Worm (Caenorhabditis elegans): Measurements from ENCODE around the gene F26H11.4.

The F26H11.4 gene

ce11 chrII:14393766-14394165 lies 14.6 kb upstream of the F26H11.4 start:
- TF ChIP-seq zag-1 (tag; optimal IDR thresholded peaks at IDR 0.05) (no peak), Y55F3AM.14 (GFP tag; optimal IDR thresholded peaks at IDR 0.05) (no peak), ztf-4 (tag; optimal IDR thresholded peaks at IDR 0.05) (no peak), nhr-129 (tag; optimal IDR thresholded peaks at IDR 0.05) (no peak), ceh-82 (tag; optimal IDR thresholded peaks at IDR 0.05) (no peak), nhr-21 (tag; optimal IDR thresholded peaks at IDR 0.05) (no peak), nhr-6 (tag; optimal IDR thresholded peaks at IDR 0.05) (no peak), lin-11 (tag; optimal IDR thresholded peaks at IDR 0.05) (no peak), egl-27 (tag; optimal IDR thresholded peaks at IDR 0.05) (no peak), peb-1 (tag; optimal IDR thresholded peaks at IDR 0.05) (no peak), ztf-1 (GFP tag; conservative IDR thresholded peaks at IDR 0.05) (no peak), mbf-1 (tag; optimal IDR thresholded peaks at IDR 0.05) (no peak)

- no peak for TF ChIP-seq nhr-10 (tag; optimal IDR thresholded peaks at IDR 0.05)
- peak; percentile 80 for TF ChIP-seq fos-1 (tag; optimal IDR thresholded peaks at IDR 0.05)
- no peak for TF ChIP-seq nhr-23 (tag; optimal IDR thresholded peaks at IDR 0.05)
- peak; percentile 65 to 94 for TF ChIP-seq lsy-2 (tag; optimal IDR thresholded peaks at IDR 0.05)
- no peak for TF ChIP-seq egl-27 (tag; optimal IDR thresholded peaks at IDR 0.05)
- TF ChIP-seq Y55F3AM.14 (GFP tag; optimal IDR thresholded peaks at IDR 0.05) = no peak
- no peak for TF ChIP-seq skn-1 (tag; optimal IDR thresholded peaks at IDR 0.05)
- no peak for TF ChIP-seq ztf-1 (GFP tag; conservative IDR thresholded peaks at IDR 0.05)
- no peak for TF ChIP-seq nhr-11 (tag; optimal IDR thresholded peaks at IDR 0.05)
- no peak for TF ChIP-seq dmd-4 (tag; optimal IDR thresholded peaks at IDR 0.05)
- no peak for TF ChIP-seq nhr-12 (tag; optimal IDR thresholded peaks at IDR 0.05)
- peak; percentile 89 for TF ChIP-seq nhr-129 (tag; optimal IDR thresholded peaks at IDR 0.05)
- peak; percentile 93 for TF ChIP-seq nhr-25 (tag; optimal IDR thresholded peaks at IDR 0.05)
- TF ChIP-seq nhr-21 (tag; optimal IDR thresholded peaks at IDR 0.05) = peak; percentile 80
- peak; percentile 72 for TF ChIP-seq snpc-4 (tag; optimal IDR thresholded peaks at IDR 0.05)
- TF ChIP-seq unc-55 (GFP tag; optimal IDR thresholded peaks at IDR 0.05) = peak; percentile 93
- TF ChIP-seq F13H6.1 (tag; optimal IDR thresholded peaks at IDR 0.05) = peak; percentile 77
- TF ChIP-seq aly-2 (tag; optimal IDR thresholded peaks at IDR 0.05) = no peak
- TF ChIP-seq blmp-1 (tag; optimal IDR thresholded peaks at IDR 0.05; ENCODE audit: insufficient read depth) = peak; percentile 62
- no peak for TF ChIP-seq mbf-1 (tag; optimal IDR thresholded peaks at IDR 0.05)
- TF ChIP-seq unc-39 (tag; optimal IDR thresholded peaks at IDR 0.05) = no peak
- peak; percentile 60 for TF ChIP-seq ztf-4 (tag; optimal IDR thresholded peaks at IDR 0.05)
- TF ChIP-seq C34F6.9 (tag; optimal IDR thresholded peaks at IDR 0.05) = peak; percentile 99
- peak; percentile 73 to 93 for TF ChIP-seq mdl-1 (tag; optimal IDR thresholded peaks at IDR 0.05)
- no peak for TF ChIP-seq elt-1 (tag; optimal IDR thresholded peaks at IDR 0.05)
- peak; percentile 96 for TF ChIP-seq crh-2 (tag; optimal IDR thresholded peaks at IDR 0.05)
- peak; percentile 28 for TF ChIP-seq nhr-6 (tag; optimal IDR thresholded peaks at IDR 0.05)
- peak; percentile 74 for TF ChIP-seq mab-5 (tag; optimal IDR thresholded peaks at IDR 0.05)
- peak; percentile 89 for TF ChIP-seq lin-13 (GFP tag; optimal IDR thresholded peaks at IDR 0.05)
- peak; percentile 10 for TF ChIP-seq ceh-16 (tag; optimal IDR thresholded peaks at IDR 0.05)
- no peak for TF ChIP-seq sma-9 (GFP tag; optimal IDR thresholded peaks at IDR 0.05)
- no peak for TF ChIP-seq sma-9 (tag; optimal IDR thresholded peaks at IDR 0.05)
- TF ChIP-seq ZK546.5 (tag; optimal IDR thresholded peaks at IDR 0.05) = no peak
- no peak for TF ChIP-seq R02D3.7 (tag; optimal IDR thresholded peaks at IDR 0.05)
- TF ChIP-seq zag-1 (tag; optimal IDR thresholded peaks at IDR 0.05) = no peak
- no peak for TF ChIP-seq ztf-11 (tag; optimal IDR thresholded peaks at IDR 0.05)
- TF ChIP-seq sma-3 (GFP tag; optimal IDR thresholded peaks at IDR 0.05) = peak; percentile 84
- TF ChIP-seq ama-1 (optimal IDR thresholded peaks at IDR 0.05) = peak; percentile 70
- TF ChIP-seq lin-11 (tag; optimal IDR thresholded peaks at IDR 0.05) = peak; percentile 81
- TF ChIP-seq peb-1 (tag; optimal IDR thresholded peaks at IDR 0.05) = no peak
- TF ChIP-seq sem-4 (tag; optimal IDR thresholded peaks at IDR 0.05) = peak; percentile 89
- peak; percentile 84 for TF ChIP-seq gmeb-1 (tag; optimal IDR thresholded peaks at IDR 0.05)
These were observed 8.8 kb upstream of the F26H11.4 start for ce11 chrII:14399595-14399994.

DNA sequence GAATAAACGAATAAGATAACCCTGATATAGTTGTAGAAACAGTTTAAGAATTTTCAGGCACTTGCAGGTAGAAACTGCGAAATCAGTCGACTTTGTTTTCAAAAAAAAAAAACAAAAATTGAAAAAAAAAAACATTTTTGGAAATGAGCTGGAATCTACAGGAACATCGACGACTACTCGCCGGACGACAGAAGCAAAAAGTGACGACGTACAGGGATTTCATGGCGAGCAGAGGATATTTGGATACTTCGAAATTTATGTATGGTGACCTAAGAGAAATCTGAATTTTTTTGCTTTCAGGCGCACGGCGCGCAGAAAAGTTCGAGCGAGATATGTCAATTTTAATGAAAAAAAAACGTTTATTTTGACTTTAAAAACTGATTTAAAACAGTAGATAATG lies 7.3 kb upstream of the F26H11.4 start:
- TF ChIP-seq fos-1 (tag; optimal IDR thresholded peaks at IDR 0.05) = no peak
- TF ChIP-seq elt-3 (tag; optimal IDR thresholded peaks at IDR 0.05) = no peak
- TF ChIP-seq elt-1 (tag; optimal IDR thresholded peaks at IDR 0.05) = no peak
- no peak for TF ChIP-seq ztf-1 (GFP tag; conservative IDR thresholded peaks at IDR 0.05)
- no peak for TF ChIP-seq peb-1 (tag; optimal IDR thresholded peaks at IDR 0.05)
- no peak for TF ChIP-seq nhr-6 (tag; optimal IDR thresholded peaks at IDR 0.05)
- TF ChIP-seq Y55F3AM.14 (GFP tag; optimal IDR thresholded peaks at IDR 0.05) = no peak
- no peak for TF ChIP-seq lin-39 (tag; optimal IDR thresholded peaks at IDR 0.05)
- no peak for TF ChIP-seq ztf-4 (tag; optimal IDR thresholded peaks at IDR 0.05)
- TF ChIP-seq nhr-10 (tag; optimal IDR thresholded peaks at IDR 0.05) = no peak
- TF ChIP-seq nhr-23 (tag; optimal IDR thresholded peaks at IDR 0.05) = no peak
- TF ChIP-seq dmd-4 (tag; optimal IDR thresholded peaks at IDR 0.05) = no peak
- TF ChIP-seq blmp-1 (tag; optimal IDR thresholded peaks at IDR 0.05; ENCODE audit: insufficient read depth) = no peak
- TF ChIP-seq mab-5 (tag; optimal IDR thresholded peaks at IDR 0.05) = no peak
